Fruit fly (Drosophila melanogaster) S2 (cell line): Measurements from ENCODE around the gene Pa1.

Source experiments
- CG8478 ChIP-seq: fragments of >200 bp; optimal IDR thresholded peaks from 2 replicates; lab custom pipeline; 2018
- CTCF ChIP-seq, 2 experiments: fragments of >200 bp; optimal IDR thresholded peaks; 2 replicates each; lab custom pipeline; 2018

- TF ChIP-seq CTCF (optimal IDR thresholded peaks at IDR 0.05; lab: Kevin White, UChicago) (no peak), CG8478 (lab: Kevin White, UChicago) (no peak)
Measured at dm6 chrX:11371613-11372012, 12.6 kb downstream of the Pa1 start.
